Worm (Caenorhabditis elegans) whole organism, L4/young adult: Measurements from ENCODE around the gene F59A1.15.

Source experiments
- W03F9.2 ChIP-seq: fragments of 150-350 bp; optimal IDR thresholded peaks from 2 replicates; lab custom pipeline; 2014; ENCODE audit warnings: missing biosample characterization, missing genetic modification characterization
- dao-5 ChIP-seq: sonication (generic microtip); optimal IDR thresholded peaks from 2 replicates; lab custom pipeline; 2016; ENCODE audit warnings: missing genotype, missing genetic modification characterization, moderate library complexity, missing compliant biosample characterization
- him-1 ChIP-seq: sonication (generic microtip); optimal IDR thresholded peaks from 2 replicates; lab custom pipeline; 2016; ENCODE audit warnings: missing genotype, missing genetic modification reagents, missing genetic modification characterization, missing compliant biosample characterization

The F59A1.15 gene

DNA sequence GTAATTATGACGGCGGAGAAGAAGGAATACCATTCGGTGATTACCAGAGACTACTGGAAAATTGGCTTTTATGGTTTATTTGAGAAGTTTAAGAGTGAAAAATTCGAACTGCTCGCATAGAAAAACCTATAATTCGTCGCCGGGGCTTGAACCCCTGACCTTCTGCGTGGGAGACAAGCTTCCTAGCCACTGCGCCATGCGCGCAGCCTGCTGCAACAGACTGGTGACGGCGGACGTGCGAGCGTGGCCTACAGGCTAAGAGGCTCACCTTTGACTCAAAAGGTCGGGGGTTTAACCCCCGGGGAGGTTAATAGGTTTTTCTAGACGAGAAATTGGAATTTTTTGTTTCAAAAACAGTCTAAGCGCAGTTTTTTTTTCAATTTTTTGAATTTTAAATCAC, 19.3 kb downstream of the F59A1.15 start:
- TF ChIP-seq W03F9.2 (tag; lab: Kevin White, UChicago): no peak
- TF ChIP-seq dao-5 (tag; lab: Kevin White, UChicago): no peak
- no peak for TF ChIP-seq him-1

DNA sequence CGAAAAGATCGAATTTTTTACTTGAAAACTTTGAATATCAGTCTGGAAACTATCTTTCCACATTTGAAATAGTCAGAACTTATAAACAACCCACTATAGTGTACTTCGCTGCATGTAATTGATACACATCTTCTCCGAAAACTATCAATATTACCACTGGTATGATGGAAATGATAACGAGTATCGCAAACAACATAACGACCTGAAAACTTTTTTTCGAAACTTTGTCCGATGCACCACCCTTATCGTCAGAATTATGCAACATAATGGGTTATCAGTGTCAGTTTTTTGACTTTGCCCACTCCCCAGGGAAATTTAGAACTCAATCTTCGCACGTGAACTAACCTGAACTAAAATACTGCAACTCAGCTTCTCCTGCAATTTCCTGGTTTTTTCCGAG, 21.4 kb downstream of the F59A1.15 start:
- TF ChIP-seq him-1: no peak
- no peak for TF ChIP-seq W03F9.2 (tag; lab: Kevin White, UChicago)
- TF ChIP-seq dao-5 (tag; lab: Kevin White, UChicago): no peak

DNA sequence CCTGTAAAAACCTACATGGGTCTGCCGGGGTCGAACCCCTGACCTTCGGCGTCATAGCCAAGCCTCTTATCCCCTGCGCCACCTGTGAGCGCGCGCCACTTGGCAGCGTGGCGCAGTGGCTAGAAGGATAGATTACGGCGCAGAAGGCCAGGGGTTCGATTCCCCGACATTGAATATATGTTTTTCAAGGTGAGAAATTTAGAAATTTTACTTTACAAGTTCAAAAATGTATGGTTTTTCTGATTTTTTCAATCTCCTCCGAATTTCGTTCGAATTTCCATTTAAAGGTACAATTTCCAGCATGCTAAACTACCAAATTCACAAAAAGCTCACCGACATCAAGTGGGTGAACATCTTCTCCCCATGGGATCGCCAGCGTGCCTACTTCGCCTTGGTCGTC, 23.7 kb downstream of the F59A1.15 start, which contains the start of gene dgat-2:
TSS of gene dgat-2 (plus strand) at position 301 of the 400 bp plus-strand sequence.
- TF ChIP-seq dao-5 (tag; lab: Kevin White, UChicago) (no peak), W03F9.2 (tag; lab: Kevin White, UChicago) (no peak), him-1 (no peak)

DNA sequence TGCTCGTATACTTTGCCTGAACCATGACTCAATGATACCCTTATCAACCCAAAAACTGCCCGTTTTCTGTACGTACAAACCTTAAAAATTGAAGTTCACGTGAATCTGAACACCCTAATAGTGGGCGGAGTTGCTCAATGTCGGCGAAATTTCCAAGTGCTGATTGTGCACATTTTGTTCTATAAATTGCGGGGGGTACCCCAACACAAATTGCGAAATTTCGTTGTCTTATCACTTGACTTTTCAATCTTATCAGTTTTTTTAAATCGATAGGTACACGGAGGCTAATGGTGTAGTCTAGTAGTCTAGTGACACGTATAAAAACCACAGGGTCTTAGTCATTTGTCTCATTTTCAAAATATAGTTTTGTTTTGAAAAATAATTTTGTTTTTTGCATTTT, 24.4 kb downstream of the F59A1.15 start, which contains the start of gene fbxa-108:
TSS of gene fbxa-108 (minus strand) at position 158 of the 400 bp plus-strand sequence.
- TF ChIP-seq W03F9.2 (tag; lab: Kevin White, UChicago): no peak
- no peak for TF ChIP-seq dao-5 (tag; lab: Kevin White, UChicago)
- TF ChIP-seq him-1: no peak

DNA sequence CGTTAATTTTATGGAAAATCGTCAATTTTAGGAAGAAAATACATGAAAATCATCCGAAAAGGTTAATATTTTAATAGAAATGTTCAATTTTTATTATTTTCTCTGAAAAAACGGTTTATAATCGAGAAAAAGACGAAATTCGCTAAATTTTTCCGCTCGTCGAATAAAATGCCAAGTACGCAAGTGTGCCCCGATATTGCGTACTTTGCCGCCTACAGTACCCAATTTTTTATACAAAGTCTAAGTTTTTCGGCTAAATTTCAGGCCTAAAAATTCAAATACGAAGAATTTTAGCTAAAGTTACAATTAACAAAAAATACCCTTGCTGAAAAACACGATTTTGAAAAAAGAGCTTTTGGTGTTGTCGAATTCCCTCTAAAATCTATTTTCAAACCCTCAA, 24.8 kb downstream of the F59A1.15 start:
- no peak for TF ChIP-seq dao-5 (tag; lab: Kevin White, UChicago)
- no peak for TF ChIP-seq W03F9.2 (tag; lab: Kevin White, UChicago)
- TF ChIP-seq him-1: no peak

DNA sequence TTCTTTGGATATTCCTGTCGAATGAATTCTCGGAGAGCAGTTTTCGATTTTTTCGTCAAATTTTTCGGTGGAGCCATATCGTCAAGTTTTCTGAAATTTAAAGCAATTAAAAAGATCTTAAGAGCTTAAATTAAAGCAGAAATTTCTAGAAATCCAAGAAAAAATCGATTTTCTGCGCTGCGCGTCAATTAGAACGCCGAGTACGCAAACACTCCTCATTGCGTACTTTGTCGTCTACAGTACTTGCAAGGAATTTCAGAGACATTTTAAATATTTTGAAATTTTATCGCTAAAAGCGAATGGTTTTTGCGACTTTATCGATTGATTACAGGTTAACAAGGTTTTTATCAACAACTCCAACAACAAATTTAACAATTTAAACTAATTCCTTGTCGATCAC, 28.5 kb downstream of the F59A1.15 start:
- TF ChIP-seq him-1 (no peak), dao-5 (tag; lab: Kevin White, UChicago) (no peak), W03F9.2 (tag; lab: Kevin White, UChicago) (no peak)

DNA sequence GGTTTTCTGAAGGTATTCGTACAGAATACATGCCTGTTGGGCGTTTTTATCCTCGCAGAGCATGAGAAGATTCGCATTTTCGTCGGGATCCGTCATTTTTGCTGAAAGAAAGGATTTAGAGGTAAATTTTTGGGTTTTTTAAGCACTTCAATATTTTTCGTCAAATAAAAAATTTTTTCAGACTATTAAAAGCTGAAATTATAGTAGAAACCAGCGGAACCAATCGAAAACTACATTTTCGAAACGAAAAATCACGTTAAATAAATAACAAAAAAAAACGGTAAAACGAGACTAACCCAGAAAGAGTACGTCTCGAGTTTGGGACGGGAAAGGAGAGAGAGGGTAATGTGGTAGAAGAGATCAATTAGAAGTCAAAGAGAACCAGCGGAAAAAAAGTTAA, 33.2 kb downstream of the F59A1.15 start, which contains the start of gene fbxa-192:
TSS of gene fbxa-192 (minus strand) at position 101 of the 400 bp plus-strand sequence.
- no peak for TF ChIP-seq W03F9.2 (tag; lab: Kevin White, UChicago)
- TF ChIP-seq him-1: no peak
- TF ChIP-seq dao-5 (tag; lab: Kevin White, UChicago): no peak
